Worm (Caenorhabditis elegans) whole organism, L3 larva: Measurements from ENCODE around the gene egl-47.

Experiments used
- ama-1 ChIP-seq: fragments of 150-350 bp; optimal IDR thresholded peaks from 2 replicates; lab custom pipeline; 2018
- ceh-16 ChIP-seq: sonication (generic microtip); optimal IDR thresholded peaks from 2 replicates; lab custom pipeline; 2017; ENCODE audit warnings: missing biosample characterization, missing genetic modification characterization
- mml-1 ChIP-seq: fragments of 150-350 bp; sonication (generic microtip); optimal IDR thresholded peaks from 3 replicates; lab custom pipeline; 2014; ENCODE audit warnings: missing biosample characterization, missing genetic modification characterization
- tbx-2 ChIP-seq: sonication (generic microtip); optimal IDR thresholded peaks from 2 replicates; lab custom pipeline; 2016; ENCODE audit warnings: mild to moderate bottlenecking, missing genetic modification characterization, missing compliant biosample characterization
- unc-62 ChIP-seq: fragments of 150-350 bp; sonication (generic microtip); optimal IDR thresholded peaks from 4 replicates; lab custom pipeline; 2014; ENCODE audit warnings: missing biosample characterization, missing genetic modification reagents, missing genetic modification characterization
- ztf-11 ChIP-seq: fragments of 150-350 bp; optimal IDR thresholded peaks from 2 replicates; lab custom pipeline; 2014; ENCODE audit warnings: missing biosample characterization, missing genetic modification characterization

ce11 chrV:9922481-9922880 is 23.1 kb downstream of the egl-47 start, which contains the start of gene C50H2.7:
- no peak for TF ChIP-seq unc-62 (GFP tag; lab: Kevin White, UChicago)
- TF ChIP-seq ztf-11 (tag; lab: Kevin White, UChicago): no peak
- TF ChIP-seq ceh-16 (tag; lab: Kevin White, UChicago): no peak
- no peak for TF ChIP-seq mml-1 (tag; lab: Kevin White, UChicago)
- TF ChIP-seq ama-1 (lab: Kevin White, UChicago): no peak
- TF ChIP-seq tbx-2 (tag; lab: Kevin White, UChicago): no peak
